Worm (Caenorhabditis elegans) whole organism, mixed stage, embryonic: ENCODE results near the gene T26C12.1.
"Not testable (repeated sequence)": the region's sequence is repeated elsewhere in the genome, so short reads cannot be mapped to it uniquely, and the experiment has no call there.

ENCODE experiments used
- M03D4.4 ChIP-seq: sonication (generic microtip); optimal IDR thresholded peaks from 2 replicates; lab custom pipeline; 2017; ENCODE audit warnings: mild to moderate bottlenecking, missing genetic modification characterization, missing compliant biosample characterization
- bed-3 ChIP-seq: fragments of 200-800 bp; sonication (Bioruptor generic); optimal IDR thresholded peaks from 3 replicates; lab custom pipeline; 2018; ENCODE audit warnings: mild to moderate bottlenecking, missing genetic modification characterization, moderate library complexity, missing compliant biosample characterization
- blmp-1 ChIP-seq: fragments of 150-350 bp; optimal IDR thresholded peaks from 2 replicates; lab custom pipeline; 2014; ENCODE audit warnings: missing biosample characterization, missing genetic modification characterization
- ceh-39 ChIP-seq: fragments of 150-350 bp; optimal IDR thresholded peaks from 2 replicates; lab custom pipeline; 2014; ENCODE audit warnings: missing biosample characterization, missing genetic modification characterization
- ceh-43 ChIP-seq: fragments of 200-800 bp; sonication (Bioruptor generic); optimal IDR thresholded peaks from 2 replicates; lab custom pipeline; 2018; ENCODE audit warnings: mild to moderate bottlenecking, missing genetic modification characterization, moderate library complexity, missing compliant biosample characterization
- ceh-83 ChIP-seq: fragments of 200-800 bp; sonication (Bioruptor generic); optimal IDR thresholded peaks from 2 replicates; lab custom pipeline; 2018; ENCODE audit warnings: mild to moderate bottlenecking, missing genetic modification characterization, missing compliant biosample characterization
- ces-1 ChIP-seq: fragments of 150-350 bp; optimal IDR thresholded peaks from 2 replicates; lab custom pipeline; 2014; ENCODE audit warnings: missing biosample characterization, missing genetic modification reagents, missing genetic modification characterization
- cnd-1 ChIP-seq: fragments of 200-800 bp; sonication (Bioruptor generic); optimal IDR thresholded peaks from 2 replicates; lab custom pipeline; 2018; ENCODE audit warnings: mild to moderate bottlenecking, missing genetic modification characterization, missing compliant biosample characterization
- drap-1 ChIP-seq: fragments of 200-800 bp; sonication (Bioruptor generic); optimal IDR thresholded peaks from 3 replicates; lab custom pipeline; 2018; ENCODE audit warnings: mild to moderate bottlenecking, missing genetic modification characterization, missing compliant biosample characterization
- elt-1 ChIP-seq: sonication (generic microtip); optimal IDR thresholded peaks from 2 replicates; lab custom pipeline; 2017; ENCODE audit warnings: missing genetic modification characterization, mild to moderate bottlenecking, missing compliant biosample characterization, antibody characterized with exemption, moderate library complexity, borderline replicate concordance; ENCODE audit not compliant: insufficient read depth
- elt-3 ChIP-seq: fragments of 150-350 bp; optimal IDR thresholded peaks from 2 replicates; lab custom pipeline; 2014; ENCODE audit warnings: missing biosample characterization, missing genetic modification characterization
- ham-2 ChIP-seq: fragments of 200-800 bp; sonication (Bioruptor generic); optimal IDR thresholded peaks from 2 replicates; lab custom pipeline; 2018; ENCODE audit warnings: mild to moderate bottlenecking, missing genetic modification characterization, missing compliant biosample characterization
- hlh-1 ChIP-seq: fragments of 150-350 bp; optimal IDR thresholded peaks from 2 replicates; lab custom pipeline; 2014; ENCODE audit warnings: missing biosample characterization, missing genetic modification reagents, missing genetic modification characterization
- lin-13 ChIP-seq: fragments of 150-350 bp; optimal IDR thresholded peaks from 2 replicates; lab custom pipeline; 2014; ENCODE audit warnings: missing biosample characterization, missing genetic modification characterization
- lin-32 ChIP-seq: fragments of 200-800 bp; sonication (Bioruptor generic); optimal IDR thresholded peaks from 2 replicates; lab custom pipeline; 2018; ENCODE audit warnings: mild to moderate bottlenecking, missing genetic modification characterization, missing compliant biosample characterization
- lsy-2 ChIP-seq: fragments of 150-350 bp; optimal IDR thresholded peaks from 2 replicates; lab custom pipeline; 2014; ENCODE audit warnings: missing biosample characterization, missing genetic modification characterization
- mab-5 ChIP-seq: fragments of 150-350 bp; optimal IDR thresholded peaks from 2 replicates; lab custom pipeline; 2014; ENCODE audit warnings: missing biosample characterization, missing genetic modification characterization
- mep-1 ChIP-seq: fragments of 150-350 bp; optimal IDR thresholded peaks from 2 replicates; lab custom pipeline; 2017; ENCODE audit warnings: missing biosample characterization, missing genetic modification reagents, missing genetic modification characterization, inconsistent platforms
- mls-2 ChIP-seq: sonication (generic microtip); optimal IDR thresholded peaks from 2 replicates; lab custom pipeline; 2016; ENCODE audit warnings: mild to moderate bottlenecking, missing genetic modification characterization, moderate library complexity, missing compliant biosample characterization
- nhr-12 ChIP-seq: fragments of 150-350 bp; optimal IDR thresholded peaks from 2 replicates; lab custom pipeline; 2014; ENCODE audit warnings: missing biosample characterization, missing genetic modification characterization
- nhr-2 ChIP-seq: fragments of 150-350 bp; optimal IDR thresholded peaks from 2 replicates; lab custom pipeline; 2014; ENCODE audit warnings: missing biosample characterization, missing genetic modification characterization
- nhr-237 ChIP-seq: fragments of 150-350 bp; optimal IDR thresholded peaks from 2 replicates; lab custom pipeline; 2014; ENCODE audit warnings: missing biosample characterization, missing genetic modification characterization
- nhr-28 ChIP-seq: fragments of 150-350 bp; optimal IDR thresholded peaks from 2 replicates; lab custom pipeline; 2014; ENCODE audit warnings: missing biosample characterization, missing genetic modification characterization
- nhr-76 ChIP-seq: sonication (generic microtip); optimal IDR thresholded peaks from 2 replicates; lab custom pipeline; 2017; ENCODE audit warnings: missing biosample characterization, missing genetic modification characterization
- pha-4 ChIP-seq: fragments of 150-350 bp; optimal IDR thresholded peaks from 2 replicates; lab custom pipeline; 2018; ENCODE audit warnings: missing biosample characterization, missing genetic modification reagents, missing genetic modification characterization
- sem-2 ChIP-seq: fragments of 200-800 bp; sonication (Bioruptor generic); optimal IDR thresholded peaks from 2 replicates; lab custom pipeline; 2018; ENCODE audit warnings: mild to moderate bottlenecking, missing genetic modification characterization, missing compliant biosample characterization
- snpc-4 ChIP-seq: fragments of 150-350 bp; optimal IDR thresholded peaks from 2 replicates; lab custom pipeline; 2014; ENCODE audit warnings: missing biosample characterization, missing genetic modification characterization
- sptf-1 ChIP-seq: sonication (generic microtip); optimal IDR thresholded peaks from 2 replicates; lab custom pipeline; 2017; ENCODE audit warnings: mild to moderate bottlenecking, missing genetic modification characterization, moderate library complexity, missing compliant biosample characterization
- tbx-8 ChIP-seq: fragments of 200-800 bp; sonication (Bioruptor generic); optimal IDR thresholded peaks from 2 replicates; lab custom pipeline; 2018; ENCODE audit warnings: mild to moderate bottlenecking, missing genetic modification characterization, moderate library complexity, missing compliant biosample characterization
- unc-120 ChIP-seq: sonication (generic microtip); optimal IDR thresholded peaks from 2 replicates; lab custom pipeline; 2017; ENCODE audit warnings: missing genetic modification characterization, missing compliant biosample characterization; ENCODE audit not compliant: poor library complexity, severe bottlenecking
- unc-39 ChIP-seq: fragments of 150-350 bp; optimal IDR thresholded peaks from 2 replicates; lab custom pipeline; 2014; ENCODE audit warnings: missing biosample characterization, missing genetic modification characterization
- unc-62 ChIP-seq: fragments of 150-350 bp; optimal IDR thresholded peaks from 2 replicates; lab custom pipeline; 2014; ENCODE audit warnings: missing biosample characterization, missing genetic modification reagents, missing genetic modification characterization
- zip-8 ChIP-seq: fragments of 150-350 bp; optimal IDR thresholded peaks from 2 replicates; lab custom pipeline; 2014; ENCODE audit warnings: missing biosample characterization, missing genetic modification characterization
- ztf-11 ChIP-seq: fragments of 150-350 bp; optimal IDR thresholded peaks from 2 replicates; lab custom pipeline; 2014; ENCODE audit warnings: missing biosample characterization, missing genetic modification characterization

T26C12.1 gene

ce11 chrIV:3303690-3304089 is 45.0 kb downstream of the T26C12.1 start, which contains the start of gene idpp-12:
idpp-12 (plus strand) TSS chrIV:3303990.
- TF ChIP-seq tbx-8 (GFP tag; lab: Kevin White, UChicago); snpc-4 (tag; lab: Kevin White, UChicago); cnd-1 (tag; lab: Kevin White, UChicago): not testable (repeated sequence)
- TF ChIP-seq, all 35 proteins: peak for 0; not testable (repeated sequence) for 35

ce11 chrIV:3305575-3305974 is 46.9 kb downstream of the T26C12.1 start, which contains the start of gene W08E12.2:
W08E12.2 (plus strand) TSS chrIV:3305875.
- TF ChIP-seq unc-62: no peak
- TF ChIP-seq ztf-11 (tag; lab: Kevin White, UChicago): no peak
- TF ChIP-seq mab-5 (tag; lab: Kevin White, UChicago): no peak
- no peak for TF ChIP-seq cnd-1 (tag; lab: Kevin White, UChicago)
- no peak for TF ChIP-seq lin-13 (tag; lab: Kevin White, UChicago)
- no peak for TF ChIP-seq unc-39 (tag; lab: Kevin White, UChicago)
- TF ChIP-seq nhr-12 (tag; lab: Kevin White, UChicago): no peak
- TF ChIP-seq nhr-237: no peak
- no peak for TF ChIP-seq ceh-39 (tag; lab: Kevin White, UChicago)
- TF ChIP-seq bed-3 (GFP tag; lab: Kevin White, UChicago): no peak
- no peak for TF ChIP-seq elt-3 (tag; lab: Kevin White, UChicago)
- no peak for TF ChIP-seq blmp-1 (tag; lab: Kevin White, UChicago)
- no peak for TF ChIP-seq ces-1 (GFP tag; lab: Kevin White, UChicago)
- TF ChIP-seq, all 35 proteins: peak for 0

ce11 chrIV:3307463-3307862 is 48.8 kb downstream of the T26C12.1 start, which contains the start of gene W08E12.9:
W08E12.9 (minus strand) TSS chrIV:3307563.
- TF ChIP-seq nhr-76 (tag; lab: Kevin White, UChicago): no peak
- TF ChIP-seq snpc-4 (tag; lab: Kevin White, UChicago): no peak
- TF ChIP-seq ceh-39 (tag; lab: Kevin White, UChicago): no peak
- no peak for TF ChIP-seq hlh-1 (tag; lab: Kevin White, UChicago)
- no peak for TF ChIP-seq sptf-1 (tag; lab: Kevin White, UChicago)
- no peak for TF ChIP-seq unc-39 (tag; lab: Kevin White, UChicago)
- no peak for TF ChIP-seq ceh-43
- no peak for TF ChIP-seq mab-5 (tag; lab: Kevin White, UChicago)
- no peak for TF ChIP-seq lsy-2 (tag; lab: Kevin White, UChicago)
- TF ChIP-seq M03D4.4 (tag; lab: Kevin White, UChicago): no peak
- no peak for TF ChIP-seq blmp-1 (tag; lab: Kevin White, UChicago)
- TF ChIP-seq ztf-11 (tag; lab: Kevin White, UChicago): no peak
- no peak for TF ChIP-seq mep-1
- TF ChIP-seq mls-2 (tag; lab: Kevin White, UChicago): no peak
- no peak for TF ChIP-seq ham-2
- TF ChIP-seq ces-1 (GFP tag; lab: Kevin White, UChicago): no peak
- no peak for TF ChIP-seq nhr-237

- TF ChIP-seq nhr-12 (tag; lab: Kevin White, UChicago): no peak
- TF ChIP-seq lin-13 (tag; lab: Kevin White, UChicago): no peak
- TF ChIP-seq lsy-2 (tag; lab: Kevin White, UChicago): no peak
- TF ChIP-seq mab-5 (tag; lab: Kevin White, UChicago): no peak
- no peak for TF ChIP-seq blmp-1 (tag; lab: Kevin White, UChicago)
- no peak for TF ChIP-seq lin-32 (GFP tag; lab: Kevin White, UChicago)
- no peak for TF ChIP-seq elt-1 (tag; lab: Kevin White, UChicago)
These were observed 50.2 kb downstream of the T26C12.1 start for ce11 chrIV:3308885-3309284.

ce11 chrIV:3310662-3311219 is 52.0 kb downstream of the T26C12.1 start:
- TF ChIP-seq cnd-1 (tag; lab: Kevin White, UChicago) (no peak), hlh-1 (tag; lab: Kevin White, UChicago) (no peak)

ce11 chrIV:3311243-3311642 is 52.5 kb downstream of the T26C12.1 start, which contains the start of gene zip-11:
zip-11 (plus strand) TSS chrIV:3311276.
- TF ChIP-seq unc-62 (peak; percentile 34), cnd-1 (tag; lab: Kevin White, UChicago) (no peak), nhr-2 (no peak), sem-2 (GFP tag; lab: Kevin White, UChicago) (no peak), ceh-39 (tag; lab: Kevin White, UChicago) (peak; percentile 23), ceh-83 (GFP tag; lab: Kevin White, UChicago) (no peak), ham-2 (no peak), hlh-1 (tag; lab: Kevin White, UChicago) (no peak), lsy-2 (tag; lab: Kevin White, UChicago) (peak; percentile 21), snpc-4 (tag; lab: Kevin White, UChicago) (no peak), elt-3 (tag; lab: Kevin White, UChicago) (no peak), ceh-43 (no peak), blmp-1 (tag; lab: Kevin White, UChicago) (no peak), elt-1 (tag; lab: Kevin White, UChicago) (no peak), nhr-28 (no peak), unc-120 (peak; percentile 62), nhr-76 (tag; lab: Kevin White, UChicago) (no peak), ces-1 (GFP tag; lab: Kevin White, UChicago) (no peak), zip-8 (no peak), pha-4 (tag; lab: Kevin White, UChicago) (peak; percentile 60), bed-3 (GFP tag; lab: Kevin White, UChicago) (no peak), drap-1 (no peak), sptf-1 (tag; lab: Kevin White, UChicago) (no peak), M03D4.4 (tag; lab: Kevin White, UChicago) (no peak), tbx-8 (GFP tag; lab: Kevin White, UChicago) (no peak), lin-32 (GFP tag; lab: Kevin White, UChicago) (no peak), nhr-12 (tag; lab: Kevin White, UChicago) (no peak), nhr-237 (peak; percentile 24)
